Fruit fly (Drosophila melanogaster) ovary, adult (tissue): ENCODE measurements around the gene CG7778.

Source experiments
- CG17801 ChIP-seq: fragments of 200-800 bp; optimal IDR thresholded peaks from 2 replicates; lab custom pipeline; 2019; ENCODE audit warnings: missing biosample characterization, mild to moderate bottlenecking, missing genetic modification characterization, moderate library complexity; ENCODE audit not compliant: partially characterized antibody

CG7778 gene

DNA sequence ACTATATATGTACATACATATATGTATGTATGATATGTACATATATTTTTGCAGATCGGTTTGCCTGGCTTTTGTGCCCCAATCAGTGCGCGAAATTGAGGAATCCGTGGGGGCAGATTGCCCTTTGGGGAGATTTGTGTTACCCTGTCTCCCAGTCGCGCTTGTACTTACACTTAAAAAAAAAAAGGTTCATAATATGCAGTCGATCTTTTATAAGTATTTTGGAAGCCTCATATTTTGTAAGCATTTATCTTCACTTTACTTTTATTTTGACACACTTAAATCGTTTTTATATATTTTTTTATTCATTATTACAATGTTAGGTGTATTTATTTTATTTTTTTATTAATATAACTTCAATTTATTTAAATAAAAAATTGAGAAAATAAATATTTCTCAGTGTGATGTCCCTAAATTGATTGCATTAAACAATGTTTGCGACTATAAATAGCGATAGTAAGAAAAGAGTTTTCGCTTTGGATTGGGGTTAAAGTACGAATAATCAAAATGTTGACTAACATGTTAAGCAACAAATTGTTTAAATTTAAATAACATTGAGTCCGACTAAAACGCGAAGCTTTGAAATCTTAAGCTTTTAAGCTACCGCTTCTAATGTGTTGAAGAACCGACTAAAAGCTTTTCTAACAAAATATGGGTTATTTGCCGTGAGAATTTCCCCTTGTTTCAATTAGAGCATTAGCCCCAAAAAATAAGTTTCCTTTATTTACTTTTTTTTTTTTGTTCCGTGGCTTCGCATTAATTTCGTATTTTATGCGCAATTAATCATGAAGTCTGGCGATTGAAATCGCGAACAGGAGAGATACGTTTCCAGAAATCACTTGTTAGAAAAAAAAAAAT, 19.8 kb upstream of the CG7778 start:
- TF ChIP-seq CG17801 = no peak

DNA sequence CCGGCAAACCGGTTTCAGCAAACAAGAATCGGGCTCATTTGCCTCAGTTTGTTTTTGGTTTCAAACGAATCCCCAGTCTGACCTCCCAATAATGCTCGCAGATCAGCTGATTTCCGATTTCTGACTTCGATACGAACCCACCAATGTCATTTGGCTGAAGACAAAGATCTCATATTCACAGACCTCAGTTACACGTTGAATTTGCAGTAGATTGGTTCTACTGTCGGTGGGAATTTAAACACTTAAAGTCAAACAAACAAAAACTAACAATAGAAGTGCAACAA, 19.2 kb upstream of the CG7778 start, which contains the start of gene CG14275:
Gene CG14275 (plus strand): TSS at position 185 of the 284 bp plus-strand sequence.
- no peak for TF ChIP-seq CG17801

DNA sequence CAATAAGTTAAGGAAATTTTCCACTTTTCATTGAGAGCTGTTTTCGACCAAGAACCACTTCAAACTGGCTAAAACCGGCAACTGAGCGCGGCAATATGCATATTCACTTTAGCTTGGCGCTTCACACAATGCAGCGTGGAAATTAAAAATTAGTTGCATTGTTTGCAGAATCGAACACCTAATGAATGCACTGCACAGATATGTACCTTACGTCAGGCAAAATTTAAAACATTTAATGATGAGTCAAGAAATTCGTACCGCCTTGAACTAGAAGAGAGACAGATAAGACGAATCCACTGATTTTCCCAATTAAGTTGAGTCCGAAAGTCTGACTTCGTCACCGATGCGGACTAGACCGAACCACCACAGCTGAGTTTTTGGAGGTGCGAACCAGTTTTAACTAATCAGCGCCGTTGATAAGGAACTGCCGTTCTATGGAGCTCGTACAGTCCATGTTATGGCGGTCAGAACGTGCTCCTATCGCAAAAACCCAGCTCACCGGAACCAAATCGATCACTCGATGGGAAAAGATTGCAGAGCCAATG, 18.6 kb upstream of the CG7778 start:
- TF ChIP-seq CG17801 = no peak

DNA sequence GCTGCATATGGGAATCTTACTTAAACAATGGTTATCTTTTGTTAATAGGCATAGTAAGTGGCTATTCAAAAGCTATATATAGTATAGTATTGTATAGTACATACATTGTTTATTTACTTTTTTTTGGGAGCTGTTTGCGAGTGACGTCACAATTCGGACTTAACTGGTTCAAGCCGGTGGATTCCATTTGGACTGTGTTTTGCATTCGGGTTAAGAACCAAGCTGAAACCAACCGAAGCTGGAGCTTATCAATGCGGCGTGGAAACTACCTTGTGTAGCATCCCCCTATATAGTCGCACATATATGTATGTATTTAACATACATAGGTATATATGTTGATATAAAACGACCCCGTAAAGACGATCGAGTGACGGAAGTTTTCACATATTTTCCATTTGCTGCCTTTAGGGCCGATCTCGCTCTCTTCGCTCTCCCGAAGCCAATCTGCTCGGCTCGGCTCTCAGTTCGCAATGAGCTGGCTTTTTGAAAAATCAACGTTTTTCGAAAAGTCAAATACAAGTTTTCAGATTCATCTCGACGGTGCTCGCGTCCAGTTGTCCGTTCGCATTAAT, 17.8 kb upstream of the CG7778 start:
- TF ChIP-seq CG17801 = no peak

DNA sequence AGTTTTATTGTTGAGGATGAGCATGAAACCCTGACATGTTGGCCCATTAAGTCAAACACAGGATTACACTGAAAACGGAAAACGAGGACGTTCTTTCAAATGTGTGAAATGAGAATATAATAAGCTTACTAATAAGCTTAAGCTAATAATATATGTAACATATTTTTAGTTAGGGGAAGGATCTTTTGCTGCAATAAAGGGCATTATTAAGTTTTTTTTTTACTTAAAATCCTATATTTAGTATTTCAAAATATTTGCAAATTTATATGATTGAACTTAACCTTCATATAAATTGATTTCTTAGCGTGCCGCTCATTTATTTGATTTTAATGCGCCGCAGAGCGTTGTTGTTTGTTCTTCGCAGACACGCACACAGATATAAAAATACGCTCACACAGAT, 13.2 kb upstream of the CG7778 start:
- TF ChIP-seq CG17801 = no peak

DNA sequence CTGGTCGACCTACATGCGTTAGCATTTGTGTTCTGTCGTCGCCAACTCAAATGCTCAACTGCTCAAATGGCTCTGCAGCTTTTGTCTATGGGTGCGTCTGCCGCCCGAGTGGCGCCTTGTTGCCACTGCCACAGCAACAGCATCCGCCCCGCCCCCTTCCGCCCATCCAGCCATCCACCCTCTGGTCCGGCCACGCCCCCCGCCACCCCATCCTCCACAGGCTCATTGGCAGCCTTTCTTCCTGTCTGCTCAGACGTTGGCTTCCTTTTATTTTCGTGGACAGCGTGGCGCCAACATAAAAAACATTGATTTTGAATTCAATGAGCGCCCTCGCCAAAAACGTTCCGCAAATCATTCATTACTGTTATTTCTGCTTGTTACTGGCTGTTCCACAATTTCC, 12.8 kb upstream of the CG7778 start:
- no peak for TF ChIP-seq CG17801

DNA sequence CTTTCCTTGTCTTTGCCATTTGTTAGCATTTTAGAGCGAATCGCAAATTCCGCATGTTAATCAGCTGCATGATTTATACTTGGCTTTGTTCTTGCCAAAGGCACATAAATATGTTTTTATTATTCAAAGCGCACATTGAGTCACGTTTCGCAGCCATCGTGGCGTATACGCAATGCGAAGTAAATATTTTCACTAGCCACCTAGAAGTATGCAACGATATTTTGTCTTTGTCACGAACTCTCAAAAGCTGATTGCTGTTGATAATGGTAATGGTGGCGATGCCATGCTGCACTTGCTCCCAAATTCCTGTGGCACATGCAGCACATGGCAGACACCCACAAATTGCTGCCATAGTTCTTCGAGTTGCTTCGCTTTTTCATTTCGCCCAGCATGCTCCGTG, 11.7 kb upstream of the CG7778 start:
- no peak for TF ChIP-seq CG17801

DNA sequence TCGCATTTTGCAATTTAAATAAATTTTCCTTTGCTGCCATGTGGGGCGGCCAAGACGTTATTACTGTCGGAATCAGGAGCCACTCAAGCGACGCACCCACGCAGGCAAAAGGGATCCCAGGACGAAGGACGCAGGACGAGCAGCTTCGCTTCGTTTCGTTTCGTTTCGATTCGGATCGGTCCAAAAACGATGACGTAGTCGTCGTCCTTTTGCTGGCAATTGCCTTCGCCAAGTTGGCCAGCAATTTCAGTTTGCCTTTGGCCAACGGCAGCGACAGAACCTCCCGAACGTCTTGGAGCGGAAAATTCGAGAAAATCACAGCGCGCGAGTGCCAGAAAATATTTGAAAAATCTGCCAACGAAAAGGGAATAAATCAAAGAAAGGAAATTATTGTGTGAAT, 8.4 kb upstream of the CG7778 start, which contains the start of gene witty:
Gene witty (plus strand): TSS at position 249 of the 400 bp plus-strand sequence.
- TF ChIP-seq CG17801 = no peak

DNA sequence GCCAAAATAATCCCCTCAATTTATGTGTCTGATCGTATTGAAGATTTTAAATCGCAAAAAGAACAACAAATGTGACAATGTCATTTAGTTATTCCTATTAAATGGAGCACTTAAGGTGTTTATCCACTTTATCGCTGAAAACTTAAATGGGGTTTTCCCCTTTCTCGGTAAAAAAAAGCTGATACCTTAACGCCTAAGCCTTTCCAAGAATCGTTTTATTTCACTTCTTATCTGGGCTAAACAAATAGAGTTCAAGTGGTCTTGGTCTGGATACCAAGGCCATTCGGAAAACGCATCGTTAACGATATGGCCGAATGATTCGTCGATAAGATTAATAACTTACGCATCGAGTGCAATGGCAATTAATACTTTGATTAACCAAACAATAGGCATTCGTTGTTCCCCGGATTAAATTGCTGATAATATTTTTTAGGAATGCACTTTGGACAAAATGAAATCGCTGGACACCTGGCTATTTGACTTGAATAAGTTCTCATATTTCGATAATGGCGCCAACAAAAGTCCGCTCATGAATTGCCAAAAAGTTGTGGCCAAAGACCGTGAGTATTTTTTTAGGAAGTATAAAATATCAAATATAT, 6.6 kb upstream of the CG7778 start:
- no peak for TF ChIP-seq CG17801

DNA sequence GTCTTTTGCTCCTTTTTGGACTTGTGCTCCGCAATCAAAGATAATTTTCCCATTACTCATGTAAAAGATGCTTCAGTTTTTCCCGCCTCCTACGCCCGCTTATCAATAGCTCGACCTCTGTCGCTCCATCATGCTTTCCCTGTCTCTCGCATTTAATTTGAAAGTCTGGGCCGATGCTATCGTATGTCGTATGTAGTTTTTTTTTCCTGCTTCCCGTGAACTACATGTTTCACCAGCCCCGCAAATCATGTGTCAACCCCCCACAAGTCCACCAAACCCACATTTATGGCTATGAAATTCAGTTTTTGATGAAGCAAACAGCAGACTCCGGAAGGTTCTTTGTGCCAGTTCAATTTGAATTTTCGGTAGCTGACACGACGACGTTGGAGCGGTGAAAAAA, 4.0 kb upstream of the CG7778 start, which contains the start of gene CG14273:
Gene CG14273 (plus strand): TSS at position 301 of the 400 bp plus-strand sequence.
- no peak for TF ChIP-seq CG17801

DNA sequence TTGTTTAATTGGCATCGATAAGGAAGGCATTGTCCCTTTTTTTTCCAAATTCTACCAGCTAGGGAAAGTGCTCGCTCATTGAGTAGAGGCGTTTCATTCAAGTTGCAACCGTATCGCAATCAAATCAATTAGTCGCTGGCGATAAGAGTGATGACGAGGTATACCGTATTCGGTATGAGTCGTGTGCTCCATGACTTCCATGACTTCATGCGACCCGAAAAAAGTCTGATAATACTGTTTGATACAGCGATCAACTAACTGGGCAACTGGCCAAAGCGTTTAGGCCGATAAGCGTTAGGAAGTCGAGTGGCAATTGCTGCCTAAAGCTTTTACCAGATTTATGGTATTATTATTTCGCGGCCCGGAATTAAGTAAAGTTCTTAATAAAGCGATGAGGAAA, 1.9 kb upstream of the CG7778 start:
- no peak for TF ChIP-seq CG17801

DNA sequence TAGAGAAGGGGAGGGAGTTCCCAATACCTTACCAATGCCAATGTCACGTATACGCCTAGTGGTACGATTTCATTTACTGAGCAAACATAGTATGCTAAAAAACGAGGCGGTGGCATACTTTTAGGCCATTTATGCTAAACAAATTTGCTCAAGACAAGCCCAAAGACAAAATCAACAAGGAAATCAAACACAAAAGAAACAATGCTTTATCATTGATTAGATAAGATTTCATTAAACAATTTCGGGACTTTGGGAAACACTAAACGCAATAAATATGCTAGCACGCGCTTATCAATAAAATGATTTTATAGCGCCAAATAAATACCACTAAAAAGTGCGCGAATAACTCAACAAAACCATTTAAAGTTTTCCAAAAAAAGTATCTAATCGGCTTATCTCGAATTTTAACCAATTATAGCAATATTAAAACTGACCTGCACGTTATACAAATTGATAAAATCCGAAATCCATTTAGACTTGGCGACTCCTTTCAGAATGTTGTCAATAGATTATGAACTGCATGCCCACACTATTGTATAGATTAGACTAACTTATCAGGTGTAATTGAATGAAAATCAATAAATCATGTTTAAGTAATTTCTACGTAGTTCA, 4.2 kb downstream of the CG7778 start:
- TF ChIP-seq CG17801 = no peak

DNA sequence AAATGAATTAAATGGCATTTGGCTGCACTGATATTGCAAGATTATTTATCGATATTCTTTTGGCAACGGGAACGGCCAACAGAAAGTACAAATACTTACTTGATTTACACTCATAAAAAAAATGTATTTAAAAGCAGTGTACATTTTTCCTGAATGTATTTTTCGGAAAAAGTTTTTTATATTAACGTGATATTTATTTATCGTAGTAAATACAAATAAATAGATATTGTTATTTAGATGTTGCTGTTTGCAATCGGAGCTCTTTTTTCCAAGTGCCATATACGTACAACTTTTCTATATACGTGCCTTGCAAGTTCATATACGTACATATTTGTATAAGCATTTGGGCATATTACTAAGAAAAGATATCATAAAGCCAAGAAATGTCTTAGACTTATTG, 4.9 kb downstream of the CG7778 start:
- TF ChIP-seq CG17801 = no peak

DNA sequence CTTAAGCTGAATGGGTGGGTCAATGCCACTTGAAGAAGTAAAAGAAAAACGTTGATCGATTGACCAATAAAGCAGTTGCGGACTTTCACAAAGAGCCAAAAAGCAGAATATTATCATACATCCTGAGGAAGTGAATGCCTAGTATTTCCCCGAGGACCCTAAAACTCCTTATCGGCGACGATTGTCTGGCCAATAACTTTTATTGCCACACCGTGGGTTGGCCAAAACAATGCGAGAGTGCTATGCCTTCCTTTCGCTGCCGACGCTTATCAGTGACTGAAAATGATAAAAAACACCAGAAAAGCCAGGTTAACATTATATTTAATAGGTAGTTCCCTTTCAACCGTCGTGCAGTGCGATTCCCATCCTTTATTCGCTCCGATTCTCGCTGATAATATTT, 5.4 kb downstream of the CG7778 start, which contains the start of gene Mur29B:
Gene Mur29B (plus strand): TSS at position 324 of the 400 bp plus-strand sequence.
- no peak for TF ChIP-seq CG17801

DNA sequence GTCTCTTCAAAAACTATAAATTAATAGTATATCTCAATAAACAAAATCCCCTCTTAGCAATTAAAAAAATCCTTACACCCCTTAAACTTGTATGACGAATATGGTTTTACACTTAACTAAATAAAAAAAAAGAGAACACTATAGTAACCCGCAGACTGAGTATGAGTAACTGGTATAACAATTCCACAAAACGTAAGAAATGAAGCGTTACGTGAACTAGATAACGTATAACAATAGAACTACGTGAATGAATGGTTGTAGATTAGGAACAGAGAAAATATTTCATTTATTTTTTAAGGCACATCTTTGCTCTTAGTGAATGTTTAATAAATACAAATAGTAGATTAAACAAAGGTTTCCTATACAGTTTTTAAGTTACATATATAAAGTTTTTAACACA, 9.0 kb downstream of the CG7778 start:
- no peak for TF ChIP-seq CG17801

DNA sequence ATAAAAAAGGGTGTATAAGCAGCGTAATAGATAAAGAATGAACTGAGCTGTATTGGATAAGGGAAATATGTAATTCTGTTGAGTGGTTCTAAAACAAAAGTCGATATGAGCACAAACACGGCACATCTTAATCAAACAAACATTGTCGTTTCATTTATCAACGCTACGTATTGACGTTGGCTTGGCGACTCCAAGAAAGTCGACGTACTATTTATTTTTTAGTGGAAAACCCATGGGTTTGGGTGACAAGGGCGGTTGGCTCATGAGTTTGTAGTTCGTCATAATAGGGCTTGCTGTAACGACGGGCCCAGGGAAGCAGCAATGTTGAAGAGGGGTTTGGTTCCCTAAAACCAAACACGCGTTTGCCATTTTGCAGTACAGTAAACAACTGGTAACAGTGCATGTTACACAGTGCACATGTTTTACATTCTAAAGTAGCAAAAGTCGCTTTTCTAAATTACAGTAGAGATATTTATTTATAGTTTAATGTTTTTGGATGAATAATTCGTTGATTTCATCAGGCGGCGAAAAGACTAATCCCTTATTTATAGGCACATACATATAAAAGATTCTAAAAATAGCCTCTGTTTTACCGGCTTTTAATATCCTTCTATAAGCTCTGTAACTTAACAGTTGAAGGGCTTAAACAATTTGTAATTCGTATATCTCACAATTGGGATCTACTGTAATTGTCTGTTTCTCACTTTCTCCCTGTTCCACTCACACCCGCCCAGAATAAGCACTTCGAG, 15.0 kb downstream of the CG7778 start:
- peak; percentile 89 for TF ChIP-seq CG17801
